Fruit fly (Drosophila melanogaster): ENCODE data around the gene CG13950.

The CG13950 gene

dm6 chr2L:837989-838388 lies 22.0 kb upstream of the CG13950 start:
- TF ChIP-seq fd96Ca (GFP tag; IDR thresholded peaks at IDR 0.05) (peak; percentile 92), CG12605 (GFP tag; IDR thresholded peaks at IDR 0.05) (peak; percentile 74), Snoo (tag; optimal IDR thresholded peaks at IDR 0.05) (peak; percentile 5), CG34367 (tag; optimal IDR thresholded peaks at IDR 0.05) (peak; percentile 44), CG4496 (GFP tag; IDR thresholded peaks at IDR 0.05) (peak; percentile 87), CG8301 (tag; optimal IDR thresholded peaks at IDR 0.05) (peak; percentile 88), Pif1A (GFP tag; optimal IDR thresholded peaks at IDR 0.05) (no peak), CG8159 (tag; optimal IDR thresholded peaks at IDR 0.05) (no peak), CG17806 (tag; optimal IDR thresholded peaks at IDR 0.05) (peak; percentile 54), CG10348 (GFP tag; IDR thresholded peaks at IDR 0.05) (peak; percentile 83), CG9948 (tag; optimal IDR thresholded peaks at IDR 0.05) (peak; percentile 75), EcR (GFP tag; optimal IDR thresholded peaks at IDR 0.05) (no peak), CG13204 (GFP tag; optimal IDR thresholded peaks at IDR 0.05) (no peak), CG14655 (GFP tag; optimal IDR thresholded peaks at IDR 0.05) (peak; percentile 89), D1 (tag; optimal IDR thresholded peaks at IDR 0.05) (no peak), Pif1B (GFP tag; optimal IDR thresholded peaks at IDR 0.05) (no peak), gl (tag; optimal IDR thresholded peaks at IDR 0.05) (no peak), CG15710 (tag; optimal IDR thresholded peaks at IDR 0.05) (peak; percentile 84), Ets98B (GFP tag; IDR thresholded peaks at IDR 0.05) (peak; percentile 84), CG32121 (GFP tag; IDR thresholded peaks at IDR 0.05) (peak; percentile 77), rn (GFP tag; IDR thresholded peaks at IDR 0.05) (peak; percentile 57)

- TF ChIP-seq Ets98B (GFP tag; IDR thresholded peaks at IDR 0.05) (no peak), CG8301 (tag; optimal IDR thresholded peaks at IDR 0.05) (no peak), CG15710 (tag; optimal IDR thresholded peaks at IDR 0.05) (no peak), CG34367 (tag; optimal IDR thresholded peaks at IDR 0.05) (no peak), CG13204 (GFP tag; optimal IDR thresholded peaks at IDR 0.05) (no peak), fd96Ca (GFP tag; IDR thresholded peaks at IDR 0.05) (no peak), EcR (GFP tag; optimal IDR thresholded peaks at IDR 0.05) (no peak), Pif1B (GFP tag; optimal IDR thresholded peaks at IDR 0.05) (no peak), CG8159 (tag; optimal IDR thresholded peaks at IDR 0.05) (no peak), gl (tag; optimal IDR thresholded peaks at IDR 0.05) (no peak), CG4496 (GFP tag; IDR thresholded peaks at IDR 0.05) (no peak), CG14655 (GFP tag; optimal IDR thresholded peaks at IDR 0.05) (no peak), CG10348 (GFP tag; IDR thresholded peaks at IDR 0.05) (no peak)
Measured at dm6 chr2L:838786-839185, 21.2 kb upstream of the CG13950 start.

dm6 chr2L:840022-840421 lies 20.0 kb upstream of the CG13950 start:
- TF ChIP-seq Pif1A (GFP tag; optimal IDR thresholded peaks at IDR 0.05) (no peak), D1 (tag; optimal IDR thresholded peaks at IDR 0.05) (no peak), EcR (GFP tag; optimal IDR thresholded peaks at IDR 0.05) (peak; percentile 69), gl (tag; optimal IDR thresholded peaks at IDR 0.05) (peak; percentile 24)

DNA sequence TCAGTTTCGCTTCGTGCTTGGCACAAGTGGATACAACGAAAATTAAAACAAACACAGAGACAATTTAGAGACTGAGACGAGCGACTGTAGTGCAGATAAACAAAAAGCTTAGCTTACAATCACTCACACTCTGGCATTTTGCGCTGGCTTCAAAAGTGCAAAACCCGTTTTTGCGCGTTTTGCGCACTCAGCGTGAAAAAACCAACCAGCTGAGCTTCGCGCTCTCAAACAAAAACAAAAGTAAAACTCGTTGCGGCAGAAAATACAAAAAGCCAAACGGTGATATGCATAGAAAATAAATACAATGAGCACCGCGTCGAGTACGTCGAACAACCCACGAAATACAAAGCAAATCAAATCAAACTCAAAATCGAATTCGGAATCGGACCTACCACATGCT lies 19.3 kb upstream of the CG13950 start:
- TF ChIP-seq CG13204 (GFP tag; optimal IDR thresholded peaks at IDR 0.05) (peak; percentile 25), rn (GFP tag; IDR thresholded peaks at IDR 0.05) (no peak), CG15710 (tag; optimal IDR thresholded peaks at IDR 0.05) (no peak), fd96Ca (GFP tag; IDR thresholded peaks at IDR 0.05) (no peak), Ets98B (GFP tag; IDR thresholded peaks at IDR 0.05) (peak; percentile 36; the same call in 1 of the 2 replicates), CG9948 (tag; optimal IDR thresholded peaks at IDR 0.05) (no peak), Pif1B (GFP tag; optimal IDR thresholded peaks at IDR 0.05) (no peak), CG8159 (tag; optimal IDR thresholded peaks at IDR 0.05) (no peak), CG4496 (GFP tag; IDR thresholded peaks at IDR 0.05) (no peak), Snoo (tag; optimal IDR thresholded peaks at IDR 0.05) (no peak), CG32121 (GFP tag; IDR thresholded peaks at IDR 0.05) (peak; percentile 35; the same call in 1 of the 2 replicates), CG17806 (tag; optimal IDR thresholded peaks at IDR 0.05) (no peak), D1 (tag; optimal IDR thresholded peaks at IDR 0.05) (no peak), Pif1A (GFP tag; optimal IDR thresholded peaks at IDR 0.05) (no peak), CG8301 (tag; optimal IDR thresholded peaks at IDR 0.05) (no peak), gl (tag; optimal IDR thresholded peaks at IDR 0.05) (no peak), CG14655 (GFP tag; optimal IDR thresholded peaks at IDR 0.05) (no peak), CG10348 (GFP tag; IDR thresholded peaks at IDR 0.05) (no peak), EcR (GFP tag; optimal IDR thresholded peaks at IDR 0.05) (no peak), CG12605 (GFP tag; IDR thresholded peaks at IDR 0.05) (0 out of 2 replicates have a peak, but pooled peaks have one; percentile 45), CG34367 (tag; optimal IDR thresholded peaks at IDR 0.05) (no peak)

- TF ChIP-seq CG14655 (GFP tag; optimal IDR thresholded peaks at IDR 0.05), result peak; percentile 96
- TF ChIP-seq CG4496 (GFP tag; IDR thresholded peaks at IDR 0.05), result peak; percentile 98
- peak; percentile 93 for TF ChIP-seq CG8301 (tag; optimal IDR thresholded peaks at IDR 0.05)
- TF ChIP-seq Pif1A (GFP tag; optimal IDR thresholded peaks at IDR 0.05), result peak; percentile 94
- TF ChIP-seq CG8159 (tag; optimal IDR thresholded peaks at IDR 0.05), result peak; percentile 95
- peak; percentile 94 for TF ChIP-seq CG34367 (tag; optimal IDR thresholded peaks at IDR 0.05)
- TF ChIP-seq CG9948 (tag; optimal IDR thresholded peaks at IDR 0.05), result peak; percentile 93
- TF ChIP-seq Pif1B (GFP tag; optimal IDR thresholded peaks at IDR 0.05), result peak; percentile 95
- TF ChIP-seq gl (tag; optimal IDR thresholded peaks at IDR 0.05), result peak; percentile 93
- peak; percentile 94 for TF ChIP-seq CG17806 (tag; optimal IDR thresholded peaks at IDR 0.05)
- peak; percentile 97 for TF ChIP-seq Snoo (tag; optimal IDR thresholded peaks at IDR 0.05)
- peak; percentile 96 for TF ChIP-seq CG15710 (tag; optimal IDR thresholded peaks at IDR 0.05)
- peak; percentile 96 for TF ChIP-seq CG12605 (GFP tag; IDR thresholded peaks at IDR 0.05)
- TF ChIP-seq CG13204 (GFP tag; optimal IDR thresholded peaks at IDR 0.05), result no peak
- peak; percentile 95 for TF ChIP-seq CG32121 (GFP tag; IDR thresholded peaks at IDR 0.05)
- TF ChIP-seq fd96Ca (GFP tag; IDR thresholded peaks at IDR 0.05), result peak; percentile 96
- peak; percentile 78 for TF ChIP-seq D1 (tag; optimal IDR thresholded peaks at IDR 0.05)
- peak; percentile 96 for TF ChIP-seq Ets98B (GFP tag; IDR thresholded peaks at IDR 0.05)
- peak; percentile 88 for TF ChIP-seq EcR (GFP tag; optimal IDR thresholded peaks at IDR 0.05)
- TF ChIP-seq CG10348 (GFP tag; IDR thresholded peaks at IDR 0.05), result 0 out of 2 replicates have a peak, but pooled peaks have one; percentile 22
- peak; percentile 95 for TF ChIP-seq rn (GFP tag; IDR thresholded peaks at IDR 0.05)
Measured at dm6 chr2L:841708-842107, 18.3 kb upstream of the CG13950 start.

Measured in whole organism, pupa.